Worm (Caenorhabditis elegans): Measurements from ENCODE around the gene nhr-247.

- TF ChIP-seq F49E8.2 (tag; optimal IDR thresholded peaks at IDR 0.05; ENCODE audit: borderline replicate concordance), result no peak
- TF ChIP-seq mdl-1 (tag; optimal IDR thresholded peaks at IDR 0.05), result no peak
- no peak for TF ChIP-seq pha-4 (GFP tag; IDR thresholded peaks at IDR 0.05)
- no peak for TF ChIP-seq pha-4 (tag; optimal IDR thresholded peaks at IDR 0.05)
- TF ChIP-seq skn-1 (tag; optimal IDR thresholded peaks at IDR 0.05), result no peak
- TF ChIP-seq lin-39 (tag; optimal IDR thresholded peaks at IDR 0.05), result no peak
- no peak for TF ChIP-seq lin-1 (GFP tag; IDR thresholded peaks at IDR 0.05)
- no peak for TF ChIP-seq jun-1 (tag; optimal IDR thresholded peaks at IDR 0.05)
- no peak for TF ChIP-seq ztf-11 (tag; optimal IDR thresholded peaks at IDR 0.05)
- no peak for TF ChIP-seq dmd-8 (GFP tag; IDR thresholded peaks at IDR 0.05)
- no peak for TF ChIP-seq ces-1 (GFP tag; optimal IDR thresholded peaks at IDR 0.05)
- no peak for TF ChIP-seq D1046.2 (GFP tag; IDR thresholded peaks at IDR 0.05)
- no peak for TF ChIP-seq snpc-4 (tag; optimal IDR thresholded peaks at IDR 0.05)
- no peak for TF ChIP-seq egl-27 (tag; optimal IDR thresholded peaks at IDR 0.05)
These were observed 21.7 kb downstream of the nhr-247 start, which contains the start of gene wrt-8 for ce11 chrV:15344481-15344880.
